2 fruit fly cellular contexts compared by ENCODE assay signal in the genomic region with DNA sequence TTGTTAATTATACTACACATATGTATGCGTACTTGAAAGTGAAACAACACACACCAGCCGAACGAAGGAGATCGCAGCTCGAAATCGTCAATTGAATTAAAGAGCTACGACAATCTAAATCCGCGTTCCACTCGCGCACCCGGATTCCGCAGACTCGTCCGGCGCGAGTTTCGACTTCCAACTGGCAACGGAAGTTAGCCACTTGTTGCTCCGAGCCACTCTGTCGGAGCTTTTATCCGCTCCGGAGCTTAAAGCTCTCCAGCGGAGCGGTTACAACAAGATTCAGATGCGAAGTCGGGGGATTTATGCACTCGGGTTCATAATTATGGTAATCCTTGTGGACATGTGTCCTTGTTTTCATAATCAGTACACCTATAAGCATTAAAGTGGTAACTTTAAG.
TF ChIP-seq lines count a peak whose summit lies in the region.

A gene (minus strand): TSS at position 173 of the 400 bp plus-strand sequence.

TF ChIP-seq in whole organism, embryonic, 481 proteins besides CTCF, POLR2A, EP300 and RAD21 (continued from another document and continues in another):
- peak; percentile 13 for TF ChIP-seq Asciz (GFP tag; optimal IDR thresholded peaks at IDR 0.05; lab: Kevin White, UChicago)
- TF ChIP-seq CG3995 (GFP tag; optimal IDR thresholded peaks at IDR 0.05; lab: Kevin White, UChicago) = no peak
- no peak for TF ChIP-seq wor (GFP tag; IDR thresholded peaks at IDR 0.05; lab: Robert Waterston, UW)
- TF ChIP-seq CG12071 (GFP tag; optimal IDR thresholded peaks at IDR 0.05; lab: Kevin White, UChicago) = peak; percentile 44
- no peak for TF ChIP-seq CG17568 (GFP tag; optimal IDR thresholded peaks at IDR 0.05; lab: Kevin White, UChicago)
- TF ChIP-seq CG7987 (GFP tag; optimal IDR thresholded peaks at IDR 0.05; lab: Kevin White, UChicago) = peak; percentile 56
- TF ChIP-seq jing (GFP tag; optimal IDR thresholded peaks at IDR 0.05; lab: Kevin White, UChicago) = no peak
- peak; percentile 81 for TF ChIP-seq mirr (GFP tag; optimal IDR thresholded peaks at IDR 0.05; lab: Kevin White, UChicago)
- no peak for TF ChIP-seq sc (optimal IDR thresholded peaks at IDR 0.05; lab: Kevin White, UChicago)
- no peak for TF ChIP-seq sc (GFP tag; optimal IDR thresholded peaks at IDR 0.05; lab: Kevin White, UChicago)
- no peak for TF ChIP-seq tap (tag; optimal IDR thresholded peaks at IDR 0.05; lab: Kevin White, UChicago)
- TF ChIP-seq Hmx (GFP tag; optimal IDR thresholded peaks at IDR 0.05; lab: Kevin White, UChicago) = no peak
- TF ChIP-seq crp (GFP tag; optimal IDR thresholded peaks at IDR 0.05; lab: Kevin White, UChicago) = no peak
- TF ChIP-seq Eip74EF (GFP tag; optimal IDR thresholded peaks at IDR 0.05; lab: Kevin White, UChicago) = peak in 1 of 2 experiments; percentile 54
- TF ChIP-seq ab (GFP tag; optimal IDR thresholded peaks at IDR 0.05; lab: Kevin White, UChicago) = no peak
- TF ChIP-seq GATAe (GFP tag; conservative IDR thresholded peaks at IDR 0.05; lab: Robert Waterston, UW) = no peak
- TF ChIP-seq CG14860 (GFP tag; IDR thresholded peaks at IDR 0.05; lab: Robert Waterston, UW; ENCODE audit: partially characterized antibody) = no peak
- TF ChIP-seq CG10543 (GFP tag; optimal IDR thresholded peaks at IDR 0.05; lab: Kevin White, UChicago) = peak; percentile 33
- TF ChIP-seq Scr (GFP tag; IDR thresholded peaks at IDR 0.05; lab: Robert Waterston, UW; ENCODE audit: partially characterized antibody) = no peak; the same call in 1 of the 2 replicates
- TF ChIP-seq ac (GFP tag; optimal IDR thresholded peaks at IDR 0.05; lab: Kevin White, UChicago) = no peak
- no peak for TF ChIP-seq CG32772 (GFP tag; IDR thresholded peaks at IDR 0.05; lab: Robert Waterston, UW)
- TF ChIP-seq CG11560 (tag; IDR thresholded peaks at IDR 0.05; lab: Robert Waterston, UW) = no peak
- peak; percentile 10 for TF ChIP-seq CG17912 (GFP tag; optimal IDR thresholded peaks at IDR 0.05; lab: Kevin White, UChicago)
- TF ChIP-seq kay (GFP tag; optimal IDR thresholded peaks at IDR 0.05; lab: Kevin White, UChicago) = no peak
- no peak for TF ChIP-seq trem (tag; optimal IDR thresholded peaks at IDR 0.05; lab: Kevin White, UChicago)
- no peak for TF ChIP-seq salm (tag; optimal IDR thresholded peaks at IDR 0.05; lab: Kevin White, UChicago)
- TF ChIP-seq hkb (optimal IDR thresholded peaks at IDR 0.05; lab: Kevin White, UChicago) = no peak
- TF ChIP-seq hkb (GFP tag; IDR thresholded peaks at IDR 0.05; lab: Robert Waterston, UW) = peak; percentile 51; the same call in 1 of the 2 replicates
- no peak for TF ChIP-seq CG31224 (GFP tag; IDR thresholded peaks at IDR 0.05; lab: Robert Waterston, UW)
- TF ChIP-seq al (GFP tag; IDR thresholded peaks at IDR 0.05; lab: Robert Waterston, UW) = no peak
- TF ChIP-seq CG8944 (GFP tag; optimal IDR thresholded peaks at IDR 0.05; lab: Kevin White, UChicago) = no peak
- TF ChIP-seq Blimp-1 (GFP tag; optimal IDR thresholded peaks at IDR 0.05; lab: Kevin White, UChicago) = peak; percentile 3
- TF ChIP-seq repo (GFP tag; optimal IDR thresholded peaks at IDR 0.05; lab: Kevin White, UChicago) = no peak
- TF ChIP-seq sug (tag; optimal IDR thresholded peaks at IDR 0.05; lab: Kevin White, UChicago) = peak; percentile 34
- no peak for TF ChIP-seq jumu (GFP tag; optimal IDR thresholded peaks at IDR 0.05; lab: Kevin White, UChicago)
- no peak for TF ChIP-seq fd3F (GFP tag; optimal IDR thresholded peaks at IDR 0.05; lab: Kevin White, UChicago)
- peak; percentile 49 for TF ChIP-seq CG6765 (GFP tag; optimal IDR thresholded peaks at IDR 0.05; lab: Kevin White, UChicago)
- TF ChIP-seq Dbx (GFP tag; IDR thresholded peaks at IDR 0.05; lab: Robert Waterston, UW) = peak; percentile 36; the same call in 2 of the 3 replicates
- TF ChIP-seq CG7928 (GFP tag; optimal IDR thresholded peaks at IDR 0.05; lab: Kevin White, UChicago) = no peak
- TF ChIP-seq pan (optimal IDR thresholded peaks at IDR 0.05; lab: Kevin White, UChicago) = no peak
- peak in 1 of 2 experiments; percentile 27 for TF ChIP-seq pan (GFP tag; optimal IDR thresholded peaks at IDR 0.05 in 1 of 2, IDR thresholded peaks at IDR 0.05 in 1 of 2)
- 0 out of 2 replicates have a peak, but pooled peaks have one; percentile 13 for TF ChIP-seq CG17328 (GFP tag; IDR thresholded peaks at IDR 0.05; lab: Robert Waterston, UW)
- peak; percentile 36 for TF ChIP-seq CG12219 (GFP tag; optimal IDR thresholded peaks at IDR 0.05; lab: Kevin White, UChicago)
- TF ChIP-seq cwo (GFP tag; optimal IDR thresholded peaks at IDR 0.05; lab: Kevin White, UChicago) = no peak
- no peak for TF ChIP-seq CG9727 (GFP tag; optimal IDR thresholded peaks at IDR 0.05; lab: Kevin White, UChicago)
- TF ChIP-seq CG9876 (GFP tag; optimal IDR thresholded peaks at IDR 0.05; lab: Kevin White, UChicago) = no peak
- peak; percentile 9 for TF ChIP-seq CG1233 (GFP tag; optimal IDR thresholded peaks at IDR 0.05; lab: Kevin White, UChicago)
- TF ChIP-seq CG18476 (GFP tag; optimal IDR thresholded peaks at IDR 0.05; lab: Kevin White, UChicago) = no peak
- peak; percentile 20 for TF ChIP-seq nau (GFP tag; optimal IDR thresholded peaks at IDR 0.05; lab: Kevin White, UChicago)
- no peak for TF ChIP-seq YL-1 (GFP tag; optimal IDR thresholded peaks at IDR 0.05; lab: Kevin White, UChicago)
- no peak for TF ChIP-seq Hr3 (GFP tag; optimal IDR thresholded peaks at IDR 0.05; lab: Kevin White, UChicago)
- TF ChIP-seq nerfin-2 (GFP tag; IDR thresholded peaks at IDR 0.05; lab: Robert Waterston, UW; ENCODE audit: partially characterized antibody) = no peak
- no peak for TF ChIP-seq CG6272 (GFP tag; IDR thresholded peaks at IDR 0.05; lab: Robert Waterston, UW)
- no peak for TF ChIP-seq Ptx1 (GFP tag; IDR thresholded peaks at IDR 0.05; lab: Robert Waterston, UW)
- TF ChIP-seq Fer3 (tag; optimal IDR thresholded peaks at IDR 0.05; lab: Kevin White, UChicago) = peak; percentile 27
- no peak for TF ChIP-seq zf30C (GFP tag; optimal IDR thresholded peaks at IDR 0.05; lab: Kevin White, UChicago)
- no peak for TF ChIP-seq CG6791 (GFP tag; IDR thresholded peaks at IDR 0.05; lab: Robert Waterston, UW; ENCODE audit: partially characterized antibody)
- TF ChIP-seq gsb (GFP tag; IDR thresholded peaks at IDR 0.05; lab: Robert Waterston, UW) = no peak
- TF ChIP-seq CG4707 (GFP tag; optimal IDR thresholded peaks at IDR 0.05; lab: Kevin White, UChicago) = no peak
- no peak for TF ChIP-seq Dip2 (GFP tag; IDR thresholded peaks at IDR 0.05; lab: Robert Waterston, UW)
- no peak for TF ChIP-seq zfh2 (GFP tag; optimal IDR thresholded peaks at IDR 0.05; lab: Kevin White, UChicago)
- TF ChIP-seq chm (GFP tag; IDR thresholded peaks at IDR 0.05; lab: Robert Waterston, UW) = peak; percentile 77; the same call in 1 of the 2 replicates
- TF ChIP-seq Nf-YB (GFP tag; optimal IDR thresholded peaks at IDR 0.05; lab: Kevin White, UChicago) = no peak
- TF ChIP-seq grn (GFP tag; optimal IDR thresholded peaks at IDR 0.05; lab: Kevin White, UChicago) = no peak
- TF ChIP-seq Dref (GFP tag; IDR thresholded peaks at IDR 0.05; lab: Robert Waterston, UW) = no peak

TF ChIP-seq in whole organism, prepupa, 60 proteins besides CTCF, POLR2A, EP300 and RAD21 (continued from another document):
- TF ChIP-seq Hr39 (GFP tag; optimal IDR thresholded peaks at IDR 0.05; lab: Kevin White, UChicago) = no peak
- no peak for TF ChIP-seq Smox (GFP tag; optimal IDR thresholded peaks at IDR 0.05; lab: Kevin White, UChicago)
- no peak for TF ChIP-seq dac (GFP tag; optimal IDR thresholded peaks at IDR 0.05; lab: Kevin White, UChicago)
- no peak for TF ChIP-seq Blimp-1 (GFP tag; optimal IDR thresholded peaks at IDR 0.05; lab: Kevin White, UChicago)
- TF ChIP-seq Met (GFP tag; optimal IDR thresholded peaks at IDR 0.05; lab: Kevin White, UChicago) = no peak
- no peak for TF ChIP-seq fd85E (GFP tag; optimal IDR thresholded peaks at IDR 0.05; lab: Kevin White, UChicago)
- no peak for TF ChIP-seq Sox15 (GFP tag; optimal IDR thresholded peaks at IDR 0.05; lab: Kevin White, UChicago)
- no peak for TF ChIP-seq acj6 (GFP tag; optimal IDR thresholded peaks at IDR 0.05; lab: Kevin White, UChicago)
- TF ChIP-seq Ets96B (tag; optimal IDR thresholded peaks at IDR 0.05; lab: Kevin White, UChicago) = no peak
- peak in 1 of 2 experiments; percentile 25 for TF ChIP-seq ss (GFP tag; optimal IDR thresholded peaks at IDR 0.05; lab: Kevin White, UChicago)
- TF ChIP-seq CG6276 (GFP tag; optimal IDR thresholded peaks at IDR 0.05; lab: Kevin White, UChicago) = no peak
- no peak for TF ChIP-seq esn (GFP tag; optimal IDR thresholded peaks at IDR 0.05; lab: Kevin White, UChicago)
- TF ChIP-seq Ets21C (GFP tag; optimal IDR thresholded peaks at IDR 0.05; lab: Kevin White, UChicago) = no peak
- TF ChIP-seq Eip75B (GFP tag; optimal IDR thresholded peaks at IDR 0.05; lab: Kevin White, UChicago) = no peak
- no peak for TF ChIP-seq CG3032 (tag; optimal IDR thresholded peaks at IDR 0.05; lab: Kevin White, UChicago)
- TF ChIP-seq lz (GFP tag; optimal IDR thresholded peaks at IDR 0.05; lab: Kevin White, UChicago) = no peak
- no peak for TF ChIP-seq Hr4 (GFP tag; optimal IDR thresholded peaks at IDR 0.05; lab: Kevin White, UChicago)
- no peak for TF ChIP-seq Gug (GFP tag; IDR thresholded peaks at IDR 0.05; lab: Robert Waterston, UW)
- peak; percentile 48; the same call in 1 of the 3 replicates for TF ChIP-seq CG8119 (GFP tag; IDR thresholded peaks at IDR 0.05; lab: Robert Waterston, UW)
- peak; percentile 21; the same call in 1 of the 2 replicates for TF ChIP-seq CG15336 (GFP tag; IDR thresholded peaks at IDR 0.05; lab: Robert Waterston, UW)
- no peak for TF ChIP-seq spab (GFP tag; optimal IDR thresholded peaks at IDR 0.05; lab: Kevin White, UChicago)
- TF ChIP-seq cyc (GFP tag; optimal IDR thresholded peaks at IDR 0.05; lab: Kevin White, UChicago) = no peak
- no peak for TF ChIP-seq CG31627 (GFP tag; optimal IDR thresholded peaks at IDR 0.05; lab: Kevin White, UChicago)
- TF ChIP-seq topi (GFP tag; optimal IDR thresholded peaks at IDR 0.05; lab: Kevin White, UChicago) = no peak
- peak; percentile 10 for TF ChIP-seq CG9139 (GFP tag; optimal IDR thresholded peaks at IDR 0.05; lab: Kevin White, UChicago)
- TF ChIP-seq svp (GFP tag; lab: Kevin White, UChicago) = peak; percentile 72
- no peak for TF ChIP-seq Sox14 (GFP tag; optimal IDR thresholded peaks at IDR 0.05; lab: Kevin White, UChicago)
- no peak for TF ChIP-seq achi (GFP tag; optimal IDR thresholded peaks at IDR 0.05; lab: Kevin White, UChicago)
- TF ChIP-seq fd59A (GFP tag; optimal IDR thresholded peaks at IDR 0.05; lab: Kevin White, UChicago) = no peak
- peak; percentile 33 for TF ChIP-seq net (GFP tag; optimal IDR thresholded peaks at IDR 0.05; lab: Kevin White, UChicago)
- TF ChIP-seq CG3919 (GFP tag; optimal IDR thresholded peaks at IDR 0.05; lab: Kevin White, UChicago) = peak; percentile 12
- no peak for TF ChIP-seq vri (GFP tag; optimal IDR thresholded peaks at IDR 0.05; lab: Kevin White, UChicago)
- TF ChIP-seq CG16779 (tag; optimal IDR thresholded peaks at IDR 0.05; lab: Kevin White, UChicago) = peak; percentile 34
- peak; percentile 68 for TF ChIP-seq CG1621 (tag; optimal IDR thresholded peaks at IDR 0.05; lab: Kevin White, UChicago)
TF ChIP-seq in whole organism, prepupa: peak in this region for 15.
